Fruit fly (Drosophila melanogaster): ENCODE results near the gene RpS27A.
A peak's percentile ranks its signal among the peaks of the same experiment; 100 is the strongest.

RpS27A gene

dm6 chr2L:10387869-10388726 is 20.1 kb upstream of the RpS27A start, which contains the start of gene da (continued):
- TF ChIP-seq tgo (GFP tag; IDR thresholded peaks at IDR 0.05) = peak; percentile 57; the same call in 1 of the 3 replicates
- peak; percentile 54 for TF ChIP-seq Ptx1 (GFP tag; IDR thresholded peaks at IDR 0.05)
- TF ChIP-seq so (GFP tag; IDR thresholded peaks at IDR 0.05) = no peak
- peak; percentile 57 for TF ChIP-seq zen (tag; optimal IDR thresholded peaks at IDR 0.05)
- peak; percentile 79 for TF ChIP-seq CG17186 (GFP tag; optimal IDR thresholded peaks at IDR 0.05)
- peak; percentile 6 for TF ChIP-seq ash1 (GFP tag; optimal IDR thresholded peaks at IDR 0.05)
- no peak for TF ChIP-seq sc (optimal IDR thresholded peaks at IDR 0.05)
- no peak for TF ChIP-seq sc (GFP tag; optimal IDR thresholded peaks at IDR 0.05)
- no peak for TF ChIP-seq CG12104 (GFP tag; optimal IDR thresholded peaks at IDR 0.05)
- TF ChIP-seq bab2 (GFP tag; optimal IDR thresholded peaks at IDR 0.05) = no peak
- 0 out of 3 replicates have a peak, but pooled peaks have one; percentile 68 for TF ChIP-seq CG2199 (GFP tag; IDR thresholded peaks at IDR 0.05)
- TF ChIP-seq row (GFP tag; IDR thresholded peaks at IDR 0.05) = peak; percentile 85
- TF ChIP-seq Opbp (GFP tag; IDR thresholded peaks at IDR 0.05; ENCODE audit: partially characterized antibody) = peak; percentile 47; the same call in 1 of the 3 replicates
- no peak; the same call in 2 of the 3 replicates for TF ChIP-seq vnd (GFP tag; IDR thresholded peaks at IDR 0.05; ENCODE audit: partially characterized antibody)
- TF ChIP-seq Vsx1 (GFP tag; optimal IDR thresholded peaks at IDR 0.05) = no peak
- no peak for TF ChIP-seq CG12769 (tag; optimal IDR thresholded peaks at IDR 0.05)
- TF ChIP-seq ro (GFP tag; IDR thresholded peaks at IDR 0.05) = no peak
- TF ChIP-seq Ada2b (GFP tag; IDR thresholded peaks at IDR 0.05) = peak; percentile 61
- TF ChIP-seq CG13894 (tag; optimal IDR thresholded peaks at IDR 0.05) = peak; percentile 53
- TF ChIP-seq CG12236 (GFP tag; optimal IDR thresholded peaks at IDR 0.05) = peak; percentile 48
- TF ChIP-seq CG10267 (tag; optimal IDR thresholded peaks at IDR 0.05) = peak; percentile 64
- TF ChIP-seq fd102C (GFP tag; optimal IDR thresholded peaks at IDR 0.05) = no peak
- peak; percentile 15 for TF ChIP-seq Six4 (GFP tag; optimal IDR thresholded peaks at IDR 0.05)
- TF ChIP-seq corto (GFP tag; optimal IDR thresholded peaks at IDR 0.05) = no peak
- TF ChIP-seq CG10274 (GFP tag; optimal IDR thresholded peaks at IDR 0.05) = no peak
- peak; percentile 31 for TF ChIP-seq nerfin-1 (tag; optimal IDR thresholded peaks at IDR 0.05)
- peak; percentile 22 for TF ChIP-seq CG12942 (GFP tag; optimal IDR thresholded peaks at IDR 0.05)
- no peak for TF ChIP-seq Poxn (GFP tag; IDR thresholded peaks at IDR 0.05)
- TF ChIP-seq CG1529 (GFP tag; optimal IDR thresholded peaks at IDR 0.05) = no peak
- TF ChIP-seq CG34422 (GFP tag; IDR thresholded peaks at IDR 0.05) = peak; percentile 57; the same call in 2 of the 3 replicates
- TF ChIP-seq CG1602 (GFP tag; optimal IDR thresholded peaks at IDR 0.05) = peak; percentile 36
- no peak for TF ChIP-seq zen2 (GFP tag; IDR thresholded peaks at IDR 0.05; ENCODE audit: partially characterized antibody)
- TF ChIP-seq ems (GFP tag; optimal IDR thresholded peaks at IDR 0.05) = peak; percentile 46
- TF ChIP-seq cg (GFP tag; optimal IDR thresholded peaks at IDR 0.05) = no peak
- peak; percentile 91 for TF ChIP-seq CG12659 (GFP tag; optimal IDR thresholded peaks at IDR 0.05)
- peak; percentile 75 for TF ChIP-seq Rfx (GFP tag; IDR thresholded peaks at IDR 0.05)
- TF ChIP-seq CG6175 (GFP tag; IDR thresholded peaks at IDR 0.05) = no peak
- TF ChIP-seq H2.0 (GFP tag; IDR thresholded peaks at IDR 0.05) = peak; percentile 60
- TF ChIP-seq CG13624 (GFP tag; optimal IDR thresholded peaks at IDR 0.05) = peak; percentile 63
- no peak for TF ChIP-seq fru (optimal IDR thresholded peaks at IDR 0.05)
- peak; percentile 63; the same call in 1 of the 2 replicates for TF ChIP-seq CG10366 (GFP tag; IDR thresholded peaks at IDR 0.05)
- TF ChIP-seq PHDP (tag; optimal IDR thresholded peaks at IDR 0.05) = peak; percentile 68
- TF ChIP-seq Usf (GFP tag; optimal IDR thresholded peaks at IDR 0.05) = no peak
- peak; percentile 95 for TF ChIP-seq CG17802 (tag; optimal IDR thresholded peaks at IDR 0.05)
- no peak for TF ChIP-seq CG9215 (GFP tag; IDR thresholded peaks at IDR 0.05)
- TF ChIP-seq Eip74EF (GFP tag; optimal IDR thresholded peaks at IDR 0.05) = peak in 1 of 2 experiments; percentile 70
- peak in 1 of 2 experiments; percentile 12 for TF ChIP-seq tll (GFP tag; optimal IDR thresholded peaks at IDR 0.05)
- peak; percentile 1 for TF ChIP-seq Fer2 (tag; optimal IDR thresholded peaks at IDR 0.05)
